Fruit fly (Drosophila melanogaster): ENCODE results near the gene Thor.

Gene Thor

DNA sequence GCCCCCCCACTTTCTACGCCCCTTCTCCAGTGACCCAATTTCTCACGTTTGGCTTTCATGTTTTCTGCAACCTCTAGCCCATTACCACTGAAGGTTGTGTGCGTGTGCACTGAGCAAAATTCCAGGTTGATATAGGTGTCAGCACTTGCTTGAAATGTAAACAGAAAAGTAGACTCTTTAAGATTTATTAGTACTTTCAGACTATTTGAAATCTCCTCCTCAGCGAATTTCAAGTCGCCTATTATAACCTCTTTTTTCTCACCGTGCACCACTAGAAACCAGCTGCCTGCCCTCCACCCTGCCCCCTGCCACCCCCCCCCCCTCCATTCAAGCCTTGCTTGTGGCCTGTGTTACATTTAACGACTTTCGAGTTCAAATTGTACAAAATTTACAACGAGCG is 43.1 kb upstream of the Thor start (continued):
- TF ChIP-seq org-1 (GFP tag; optimal IDR thresholded peaks at IDR 0.05) (peak; percentile 37), CG15073 (GFP tag; optimal IDR thresholded peaks at IDR 0.05) (no peak), Rfx (GFP tag; IDR thresholded peaks at IDR 0.05) (peak; percentile 52; the same call in 1 of the 2 replicates), ap (GFP tag; IDR thresholded peaks at IDR 0.05) (peak; percentile 35; the same call in 1 of the 2 replicates), pzg (GFP tag; optimal IDR thresholded peaks at IDR 0.05) (no peak), Poxn (GFP tag; IDR thresholded peaks at IDR 0.05) (no peak), CG6689 (GFP tag; IDR thresholded peaks at IDR 0.05) (peak; percentile 70), croc (GFP tag; conservative IDR thresholded peaks at IDR 0.05) (peak; percentile 57), CG4820 (GFP tag; optimal IDR thresholded peaks at IDR 0.05) (peak; percentile 52), CG18619 (GFP tag; optimal IDR thresholded peaks at IDR 0.05) (peak; percentile 1), zfh1 (GFP tag; IDR thresholded peaks at IDR 0.05) (peak; percentile 69; the same call in 2 of the 3 replicates), CG9797 (GFP tag; optimal IDR thresholded peaks at IDR 0.05) (no peak), CG15479 (GFP tag; optimal IDR thresholded peaks at IDR 0.05) (no peak), jing (GFP tag; optimal IDR thresholded peaks at IDR 0.05) (no peak), CG10209 (GFP tag; optimal IDR thresholded peaks at IDR 0.05) (peak; percentile 53), tll (GFP tag; optimal IDR thresholded peaks at IDR 0.05) (no peak), ranshi (GFP tag; IDR thresholded peaks at IDR 0.05) (peak; percentile 56; the same call in 1 of the 2 replicates), CG9215 (GFP tag; IDR thresholded peaks at IDR 0.05) (peak; percentile 41; the same call in 1 of the 2 replicates), CG17829 (tag; optimal IDR thresholded peaks at IDR 0.05) (peak; percentile 38), CG1024 (GFP tag; IDR thresholded peaks at IDR 0.05) (peak; percentile 40; the same call in 1 of the 2 replicates), CG5180 (GFP tag; optimal IDR thresholded peaks at IDR 0.05) (peak; percentile 26), NfI (GFP tag; optimal IDR thresholded peaks at IDR 0.05) (peak; percentile 31), CG42726 (GFP tag; IDR thresholded peaks at IDR 0.05; ENCODE audit: partially characterized antibody) (no peak), Oli (tag; optimal IDR thresholded peaks at IDR 0.05) (peak; percentile 59), CG11093 (GFP tag; IDR thresholded peaks at IDR 0.05) (peak; percentile 58; the same call in 1 of the 3 replicates), Abd-B (GFP tag; optimal IDR thresholded peaks at IDR 0.05) (peak; percentile 54), CG15011 (GFP tag; optimal IDR thresholded peaks at IDR 0.05) (no peak), CG2678 (tag; optimal IDR thresholded peaks at IDR 0.05) (peak; percentile 54), CG30403 (GFP tag; optimal IDR thresholded peaks at IDR 0.05) (peak; percentile 37), Tbp (GFP tag; optimal IDR thresholded peaks at IDR 0.05) (no peak), CG17328 (GFP tag; IDR thresholded peaks at IDR 0.05) (peak; percentile 72), Doc2 (GFP tag; IDR thresholded peaks at IDR 0.05) (no peak), Mad (GFP tag; optimal IDR thresholded peaks at IDR 0.05) (no peak), CG2889 (GFP tag; IDR thresholded peaks at IDR 0.05) (no peak), CG3726 (GFP tag; IDR thresholded peaks at IDR 0.05) (peak; percentile 43; the same call in 1 of the 3 replicates), lab (GFP tag; optimal IDR thresholded peaks at IDR 0.05) (peak; percentile 39), cwo (GFP tag; optimal IDR thresholded peaks at IDR 0.05) (no peak), danr (GFP tag; IDR thresholded peaks at IDR 0.05) (0 out of 2 replicates have a peak, but pooled peaks have one; percentile 24), slbo (GFP tag; IDR thresholded peaks at IDR 0.05) (peak; percentile 52), CG8944 (GFP tag; optimal IDR thresholded peaks at IDR 0.05) (peak; percentile 14), sob (GFP tag; IDR thresholded peaks at IDR 0.05) (no peak), scrt (GFP tag; optimal IDR thresholded peaks at IDR 0.05) (no peak), trem (tag; optimal IDR thresholded peaks at IDR 0.05) (peak; percentile 7), CG7786 (GFP tag; optimal IDR thresholded peaks at IDR 0.05) (no peak), Dll (GFP tag; IDR thresholded peaks at IDR 0.05; ENCODE audit: partially characterized antibody) (no peak), Camta (GFP tag; optimal IDR thresholded peaks at IDR 0.05) (peak; percentile 9), H15 (GFP tag; IDR thresholded peaks at IDR 0.05) (peak; percentile 72), Elba2 (GFP tag; optimal IDR thresholded peaks at IDR 0.05) (no peak), ATbp (GFP tag; optimal IDR thresholded peaks at IDR 0.05) (peak; percentile 47), CG14667 (GFP tag; IDR thresholded peaks at IDR 0.05) (peak; percentile 55), CG18764 (GFP tag; optimal IDR thresholded peaks at IDR 0.05) (peak; percentile 5)
